Fruit fly (Drosophila melanogaster) whole organism, adult: ENCODE data around the gene Chro.

Source experiments
- CG14711 ChIP-seq: fragments of 200-800 bp; sonication (Bioruptor generic); optimal IDR thresholded peaks from 2 replicates; lab custom pipeline; 2018; ENCODE audit warnings: missing biosample characterization, mild to moderate bottlenecking, missing genetic modification characterization, moderate library complexity
- CG7045 ChIP-seq: fragments of 200-800 bp; sonication (Bioruptor generic); optimal IDR thresholded peaks from 2 replicates; lab custom pipeline; 2017; ENCODE audit warnings: missing biosample characterization, mild to moderate bottlenecking, missing genetic modification characterization
- CG7101 ChIP-seq: fragments of 200-800 bp; sonication (Bioruptor generic); optimal IDR thresholded peaks from 2 replicates; lab custom pipeline; 2018; ENCODE audit warnings: missing biosample characterization, mild to moderate bottlenecking, missing genetic modification characterization, moderate library complexity
- Crg-1 ChIP-seq: fragments of 200-800 bp; sonication (Bioruptor generic); optimal IDR thresholded peaks from 2 replicates; lab custom pipeline; 2016; ENCODE audit warnings: missing biosample characterization, missing genetic modification characterization
- Hr96 ChIP-seq: fragments of 200-800 bp; sonication (Bioruptor generic); optimal IDR thresholded peaks from 2 replicates; lab custom pipeline; 2016; ENCODE audit warnings: missing biosample characterization, missing genetic modification characterization
- pad ChIP-seq: fragments of 200-800 bp; sonication (Bioruptor generic); optimal IDR thresholded peaks from 3 replicates; lab custom pipeline; 2017; ENCODE audit warnings: missing biosample characterization, missing genetic modification characterization, mild to moderate bottlenecking, moderate library complexity, missing genetic modification reagents
- tj ChIP-seq: fragments of 200-800 bp; sonication (Bioruptor generic); optimal IDR thresholded peaks from 3 replicates; lab custom pipeline; 2017; ENCODE audit warnings: missing biosample characterization, mild to moderate bottlenecking, missing genetic modification characterization, moderate library complexity

dm6 chr3L:22830132-22830697, 48.6 kb downstream of the Chro start:
- TF ChIP-seq CG14711 = no peak
- no peak for TF ChIP-seq Hr96
- TF ChIP-seq CG7101 (tag; lab: Kevin White, UChicago) = no peak
- no peak for TF ChIP-seq pad (GFP tag; lab: Kevin White, UChicago)
- TF ChIP-seq Crg-1 = no peak
- TF ChIP-seq CG7045 = no peak
- peak; percentile 98 for TF ChIP-seq tj (GFP tag; lab: Kevin White, UChicago)
